Fruit fly (Drosophila melanogaster): Measurements from ENCODE around the gene CG11417.

Gene CG11417

DNA sequence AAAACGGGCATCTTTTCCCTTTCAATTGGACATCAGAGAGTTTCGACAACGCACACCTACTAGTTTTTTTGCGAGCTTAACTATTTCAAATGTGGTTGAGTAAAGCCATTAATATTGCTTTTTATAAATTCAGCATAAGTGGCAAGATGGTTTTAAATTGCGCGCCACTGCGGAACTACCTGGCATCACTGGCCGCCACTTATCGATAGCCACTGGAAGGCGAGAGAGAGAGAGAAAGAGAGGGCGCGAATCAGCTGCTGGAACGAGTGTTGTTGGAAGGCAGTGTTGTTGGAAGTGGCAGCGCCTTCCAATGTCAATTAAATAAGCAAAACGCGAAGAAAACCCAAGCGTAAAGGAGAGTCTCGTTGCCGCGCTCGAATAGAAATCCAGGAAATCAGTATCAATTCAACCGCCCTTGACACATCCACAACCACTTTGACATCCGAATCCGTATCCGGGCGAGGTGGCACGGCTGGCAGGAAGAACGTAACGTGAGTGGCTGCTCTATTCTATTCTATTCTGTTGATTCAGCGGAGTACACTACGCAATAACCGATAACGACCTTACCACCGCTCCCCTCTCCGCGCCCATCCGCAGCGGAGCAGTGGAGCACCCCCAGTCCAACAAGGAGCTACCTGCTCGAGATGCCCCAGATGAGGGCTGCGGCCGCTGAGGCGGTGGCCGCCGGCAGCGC lies 21.6 kb downstream of the CG11417 start, which contains the start of gene AMPKalpha (continued):
- TF ChIP-seq crp (GFP tag; optimal IDR thresholded peaks at IDR 0.05) (peak; percentile 41 to 87), Nf-YC (tag; optimal IDR thresholded peaks at IDR 0.05) (no peak), dm (GFP tag; optimal IDR thresholded peaks at IDR 0.05) (no peak), aop (GFP tag; IDR thresholded peaks at IDR 0.05) (no peak), lilli (GFP tag; optimal IDR thresholded peaks at IDR 0.05) (no peak), tna (GFP tag; IDR thresholded peaks at IDR 0.05; ENCODE audit: partially characterized antibody) (no peak; the same call in 1 of the 2 replicates), CG10565 (GFP tag; optimal IDR thresholded peaks at IDR 0.05) (no peak), vvl (GFP tag; IDR thresholded peaks at IDR 0.05) (peak; percentile 19; the same call in 1 of the 2 replicates), CG13287 (GFP tag; IDR thresholded peaks at IDR 0.05; ENCODE audit: partially characterized antibody) (peak; percentile 55), gro (GFP tag; optimal IDR thresholded peaks at IDR 0.05) (no peak), CG9797 (GFP tag; optimal IDR thresholded peaks at IDR 0.05) (peak; percentile 0), CG10267 (tag; optimal IDR thresholded peaks at IDR 0.05) (peak; percentile 49), NC2α (GFP tag; optimal IDR thresholded peaks at IDR 0.05) (no peak), sima (GFP tag; optimal IDR thresholded peaks at IDR 0.05) (no peak), CG12659 (GFP tag; optimal IDR thresholded peaks at IDR 0.05) (peak; percentile 7), Scr (GFP tag; IDR thresholded peaks at IDR 0.05; ENCODE audit: partially characterized antibody) (peak; percentile 27; the same call in 1 of the 2 replicates), Gug (GFP tag; IDR thresholded peaks at IDR 0.05) (no peak), CG2116 (GFP tag; optimal IDR thresholded peaks at IDR 0.05) (peak; percentile 28), gfzf (GFP tag; optimal IDR thresholded peaks at IDR 0.05) (peak; percentile 16), kah (GFP tag; optimal IDR thresholded peaks at IDR 0.05) (no peak), sug (tag; optimal IDR thresholded peaks at IDR 0.05) (no peak), CG4617 (GFP tag; optimal IDR thresholded peaks at IDR 0.05; ENCODE audit: borderline replicate concordance) (peak; percentile 17), Mad (GFP tag; optimal IDR thresholded peaks at IDR 0.05) (no peak), CG11723 (GFP tag; optimal IDR thresholded peaks at IDR 0.05) (no peak), pfk (GFP tag; optimal IDR thresholded peaks at IDR 0.05) (no peak), CG4707 (GFP tag; optimal IDR thresholded peaks at IDR 0.05) (no peak), Optix (GFP tag; IDR thresholded peaks at IDR 0.05) (no peak), Side (GFP tag; optimal IDR thresholded peaks at IDR 0.05) (no peak), usp (GFP tag; optimal IDR thresholded peaks at IDR 0.05) (no peak), peb (GFP tag; IDR thresholded peaks at IDR 0.05) (no peak), toy (GFP tag; IDR thresholded peaks at IDR 0.05) (no peak), vfl (GFP tag; optimal IDR thresholded peaks at IDR 0.05) (no peak), trh (GFP tag; optimal IDR thresholded peaks at IDR 0.05) (no peak), HLHmδ (GFP tag; optimal IDR thresholded peaks at IDR 0.05) (no peak), eve (GFP tag; optimal IDR thresholded peaks at IDR 0.05) (no peak), Dll (GFP tag; IDR thresholded peaks at IDR 0.05; ENCODE audit: partially characterized antibody) (peak; percentile 38; the same call in 1 of the 4 replicates), CG5245 (GFP tag; optimal IDR thresholded peaks at IDR 0.05) (no peak), ro (GFP tag; IDR thresholded peaks at IDR 0.05) (no peak), YL-1 (GFP tag; optimal IDR thresholded peaks at IDR 0.05) (peak; percentile 15), Dip3 (GFP tag; optimal IDR thresholded peaks at IDR 0.05) (no peak), maf-S (GFP tag; optimal IDR thresholded peaks at IDR 0.05) (no peak), CG9609 (GFP tag; optimal IDR thresholded peaks at IDR 0.05) (no peak), cwo (GFP tag; optimal IDR thresholded peaks at IDR 0.05) (no peak), CG15479 (GFP tag; optimal IDR thresholded peaks at IDR 0.05) (peak; percentile 33), tin (GFP tag; optimal IDR thresholded peaks at IDR 0.05) (no peak), CG8290 (GFP tag; optimal IDR thresholded peaks at IDR 0.05) (no peak), CG8290 (tag; optimal IDR thresholded peaks at IDR 0.05) (peak in 1 of 2 experiments; percentile 27), h (optimal IDR thresholded peaks at IDR 0.05) (no peak), abd-A (tag; optimal IDR thresholded peaks at IDR 0.05) (peak; percentile 24), fru (optimal IDR thresholded peaks at IDR 0.05) (no peak), unc-4 (GFP tag; IDR thresholded peaks at IDR 0.05; ENCODE audit: partially characterized antibody) (no peak)
